Fruit fly (Drosophila melanogaster): Measurements from ENCODE around the gene MED17.
A peak's percentile ranks its signal among the peaks of the same experiment; 100 is the strongest.

Gene MED17

DNA sequence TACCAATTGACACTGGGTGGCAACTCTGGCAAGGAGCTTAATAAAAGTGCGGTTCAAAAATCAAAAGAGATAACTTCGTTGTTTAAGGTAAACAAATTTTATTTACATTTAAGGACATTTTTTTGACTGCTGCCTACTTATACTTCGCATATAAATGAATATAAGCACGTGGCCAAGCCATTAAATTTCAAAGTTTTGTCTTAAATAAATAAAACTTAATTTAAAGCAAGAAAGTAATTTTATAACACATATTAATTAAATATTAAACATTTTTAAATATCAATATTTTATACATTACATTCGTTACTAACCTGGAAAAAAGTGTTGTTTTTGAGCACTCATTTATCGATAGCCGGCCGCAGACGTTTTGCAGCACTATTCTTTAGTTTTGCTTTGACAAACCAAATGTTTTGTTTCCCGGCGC lies at the start of gene MED17, which contains the start of gene CG12321:
Gene MED17, plus strand, starts transcription at position 371 of the 424 bp plus-strand sequence.
Gene CG12321, minus strand, starts transcription at position 6 of the 424 bp plus-strand sequence.
- peak; percentile 87 for TF ChIP-seq noc (tag; optimal IDR thresholded peaks at IDR 0.05)

DNA sequence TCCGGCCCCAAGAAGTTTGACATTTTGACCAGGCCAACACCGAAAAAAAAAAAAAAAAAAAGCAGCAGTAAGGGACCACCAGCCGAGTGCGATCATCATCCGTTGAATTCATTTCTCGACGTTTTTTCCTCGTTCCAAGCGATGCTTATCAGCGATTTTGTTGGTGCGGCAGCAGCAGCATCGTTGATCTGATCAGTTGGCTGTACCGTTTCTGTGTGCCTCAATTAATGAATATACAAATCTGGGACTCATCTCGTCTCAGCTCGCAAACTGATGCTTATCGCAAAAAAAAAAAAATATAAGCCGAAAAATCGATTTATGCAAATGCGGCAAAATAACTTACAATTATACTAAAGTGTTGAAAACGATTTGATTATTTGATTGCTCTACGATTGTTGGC lies 44.0 kb upstream of the MED17 start:
- no peak for TF ChIP-seq noc (tag; optimal IDR thresholded peaks at IDR 0.05)

DNA sequence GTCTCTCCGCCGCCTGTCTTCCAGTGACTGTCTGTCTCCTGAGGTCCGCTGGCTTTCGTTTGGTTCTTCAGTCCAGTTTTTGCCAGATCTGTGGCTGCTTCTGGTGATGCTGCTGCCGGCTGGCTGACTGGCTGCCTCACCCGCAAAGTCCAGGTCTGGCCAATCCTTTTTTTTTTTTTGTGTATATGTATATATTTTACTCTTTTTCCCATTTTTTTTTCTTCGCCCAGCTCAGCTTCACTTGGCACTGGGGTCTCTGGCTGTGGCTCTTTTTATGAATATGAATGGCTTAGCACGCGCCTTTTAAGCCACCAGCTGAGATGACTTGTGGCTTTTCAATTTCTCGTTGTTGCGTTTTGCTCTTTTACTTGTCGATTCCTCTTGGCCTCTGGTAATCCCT lies 42.2 kb upstream of the MED17 start:
- no peak for TF ChIP-seq noc (tag; optimal IDR thresholded peaks at IDR 0.05)

- no peak for TF ChIP-seq noc (tag; optimal IDR thresholded peaks at IDR 0.05)
These were observed 37.1 kb upstream of the MED17 start, which contains the start of gene CG14316 for dm6 chr3R:18151820-18152219. CG14316 (plus strand) TSS chr3R:18152120.

DNA sequence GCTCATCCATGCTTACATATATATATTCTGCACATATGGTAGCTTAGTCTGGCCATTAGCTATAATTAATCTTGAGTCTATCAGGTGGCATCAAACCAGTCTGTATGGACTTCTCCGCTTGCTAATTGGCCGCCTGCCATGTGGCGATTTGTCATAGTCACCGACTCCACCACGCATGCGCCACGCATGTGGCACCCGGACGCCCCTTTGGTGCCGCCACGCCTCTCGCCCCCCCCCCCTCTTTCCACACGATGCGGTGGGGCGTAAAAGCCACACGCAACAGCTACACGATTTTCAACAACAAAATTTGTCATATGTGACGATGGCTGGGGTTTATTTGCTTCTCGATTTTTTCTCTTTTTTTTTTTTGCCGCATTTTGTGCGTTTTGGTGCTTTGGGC lies 35.2 kb upstream of the MED17 start:
- no peak for TF ChIP-seq noc (tag; optimal IDR thresholded peaks at IDR 0.05)

- no peak for TF ChIP-seq noc (tag; optimal IDR thresholded peaks at IDR 0.05)
These were observed 32.3 kb upstream of the MED17 start for dm6 chr3R:18156608-18157007.

- TF ChIP-seq noc (tag; optimal IDR thresholded peaks at IDR 0.05) = no peak
These were observed 31.4 kb upstream of the MED17 start for dm6 chr3R:18157459-18157858.

dm6 chr3R:18158401-18158800 lies 30.5 kb upstream of the MED17 start, which contains the start of gene CG14315:
CG14315 (plus strand) TSS chr3R:18158701.
- no peak for TF ChIP-seq noc (tag; optimal IDR thresholded peaks at IDR 0.05)

- no peak for TF ChIP-seq noc (tag; optimal IDR thresholded peaks at IDR 0.05)
These were observed 28.6 kb upstream of the MED17 start for dm6 chr3R:18160165-18160814.

DNA sequence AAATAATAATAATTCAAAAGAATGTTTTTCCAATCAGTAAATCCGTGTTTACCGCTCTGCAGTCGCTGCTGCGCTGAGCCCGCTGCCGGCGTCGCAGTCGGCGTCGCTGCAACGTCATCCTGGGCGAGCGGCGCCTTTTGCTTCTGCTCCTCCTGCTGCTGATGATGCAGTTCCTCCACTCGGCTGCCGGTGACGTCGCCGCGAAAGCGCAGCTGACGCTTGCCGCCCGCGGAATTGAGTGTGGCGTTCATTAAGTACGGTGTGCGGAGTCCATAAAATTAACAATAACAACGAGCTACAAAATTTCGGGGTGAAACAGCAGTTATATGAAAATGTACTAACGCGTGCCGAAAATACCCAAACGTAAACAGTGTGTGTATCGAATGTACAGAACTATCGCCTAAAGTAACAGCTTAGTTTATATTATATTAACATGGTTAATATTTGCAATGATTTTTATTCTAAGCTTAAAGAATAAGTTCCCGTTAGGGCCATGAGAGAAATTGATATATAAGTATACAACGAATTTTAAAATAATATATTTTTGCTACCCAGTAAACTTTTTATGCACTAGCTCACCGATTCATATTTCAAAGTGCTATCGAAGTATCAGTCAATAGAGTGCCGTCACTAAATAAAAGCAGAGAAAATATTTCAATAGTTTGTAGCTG lies 24.7 kb upstream of the MED17 start, which contains the start of the genes CG7218 and Cbp20:
Gene CG7218, minus strand, starts transcription at position 346 of the 671 bp plus-strand sequence.
Gene Cbp20, plus strand, starts transcription at position 610 of the 671 bp plus-strand sequence.
- TF ChIP-seq noc (tag; optimal IDR thresholded peaks at IDR 0.05) = peak; percentile 31

DNA sequence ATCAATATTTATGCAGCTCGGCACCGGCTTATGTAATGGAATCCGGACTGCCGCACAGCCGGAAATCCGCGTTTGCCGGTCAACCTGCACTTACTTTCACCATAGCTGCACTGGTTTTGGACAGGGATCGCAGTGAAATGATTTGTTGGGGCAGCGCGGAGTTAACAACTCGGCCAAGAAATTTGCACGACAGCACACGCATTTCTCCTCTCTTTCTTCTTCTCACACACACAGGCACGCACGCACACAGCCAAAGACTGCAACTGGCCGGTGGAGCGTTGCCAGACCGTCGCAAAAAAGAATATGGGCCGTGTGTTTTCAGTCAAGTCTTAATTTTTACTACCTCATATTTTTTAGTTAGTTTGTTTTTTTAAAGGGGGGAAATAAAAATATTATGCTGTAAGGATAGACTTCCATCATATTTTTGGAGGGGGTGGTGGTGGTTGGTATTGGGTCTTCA lies 22.6 kb upstream of the MED17 start:
- TF ChIP-seq noc (tag; optimal IDR thresholded peaks at IDR 0.05) = peak; percentile 30

DNA sequence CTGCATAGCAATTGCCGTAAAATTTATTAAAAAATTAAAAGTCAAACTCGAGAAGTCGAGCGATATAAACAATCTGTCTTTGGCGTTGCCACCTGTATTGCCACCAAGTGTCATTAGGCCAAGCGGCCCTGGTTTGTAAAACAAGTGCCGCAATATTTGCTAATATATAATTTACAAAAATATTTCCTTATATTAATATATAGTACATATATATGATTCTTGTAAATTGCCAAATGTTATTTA lies 21.8 kb upstream of the MED17 start, which contains the start of the genes CG7215 and Prx5:
Gene CG7215, minus strand, starts transcription at position 101 of the 243 bp plus-strand sequence.
Gene Prx5, minus strand, starts transcription at position 101 of the 243 bp plus-strand sequence.
- no peak for TF ChIP-seq noc (tag; optimal IDR thresholded peaks at IDR 0.05)

DNA sequence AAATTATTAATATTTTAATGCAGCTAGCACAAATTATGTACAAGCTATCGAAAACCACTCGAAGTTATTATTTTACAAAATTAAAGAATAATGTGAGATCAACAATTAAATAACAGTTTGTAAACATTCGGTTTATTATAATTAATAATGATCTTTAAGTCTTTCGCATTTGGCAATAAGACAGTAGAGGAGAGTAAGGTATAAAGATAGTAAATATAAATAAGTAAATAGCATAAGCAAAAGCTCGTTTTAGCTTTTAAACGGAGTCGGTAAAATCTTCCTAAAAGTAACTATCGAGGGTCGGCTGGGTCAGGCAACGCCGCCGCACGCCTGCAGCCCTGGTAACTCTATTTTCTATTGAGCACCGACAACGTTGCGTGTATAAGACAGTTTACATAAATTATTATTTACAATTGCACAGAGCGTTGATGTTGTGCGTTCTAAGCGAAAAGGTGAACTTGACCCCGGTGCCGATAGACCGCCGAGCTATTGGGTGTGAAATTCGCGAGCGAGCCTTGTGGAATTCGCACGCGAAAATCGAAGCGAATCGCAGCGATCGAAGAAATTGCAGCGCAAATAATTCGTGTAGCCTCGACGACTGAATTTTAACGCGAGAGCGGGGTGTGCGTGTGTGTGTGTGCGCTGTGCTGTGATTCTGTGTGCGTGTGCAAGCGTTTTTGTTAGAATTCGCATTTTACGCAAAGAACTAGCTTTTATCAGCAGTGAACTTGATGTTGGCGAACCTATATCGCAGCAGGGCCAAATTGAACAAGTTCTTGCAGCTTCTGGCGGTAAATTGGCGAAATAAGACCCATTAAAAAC lies 21.2 kb upstream of the MED17 start, which contains the start of gene wrd:
Gene wrd, plus strand, starts transcription at position 342 of the 822 bp plus-strand sequence.
- no peak for TF ChIP-seq noc (tag; optimal IDR thresholded peaks at IDR 0.05)

DNA sequence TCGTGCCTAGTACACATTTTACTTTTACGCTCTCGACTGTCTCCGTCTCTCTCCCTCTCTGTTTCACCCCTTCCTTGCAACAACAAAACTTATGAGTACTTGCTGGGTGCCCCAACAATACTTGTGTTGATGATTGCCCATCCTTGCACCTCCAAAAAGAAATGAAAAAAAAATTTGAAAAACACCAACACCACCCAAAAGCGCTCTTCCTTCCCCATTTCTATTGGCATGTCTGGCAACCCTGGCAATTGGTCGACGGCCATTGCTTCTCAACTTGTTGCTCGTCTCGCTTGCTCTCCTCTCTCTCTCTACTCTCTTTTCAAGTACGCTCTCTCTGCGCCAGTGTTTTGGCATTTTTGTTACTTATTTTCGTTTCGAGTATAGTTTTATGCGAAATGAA lies 20.5 kb upstream of the MED17 start:
- peak; percentile 53 for TF ChIP-seq noc (tag; optimal IDR thresholded peaks at IDR 0.05)

DNA sequence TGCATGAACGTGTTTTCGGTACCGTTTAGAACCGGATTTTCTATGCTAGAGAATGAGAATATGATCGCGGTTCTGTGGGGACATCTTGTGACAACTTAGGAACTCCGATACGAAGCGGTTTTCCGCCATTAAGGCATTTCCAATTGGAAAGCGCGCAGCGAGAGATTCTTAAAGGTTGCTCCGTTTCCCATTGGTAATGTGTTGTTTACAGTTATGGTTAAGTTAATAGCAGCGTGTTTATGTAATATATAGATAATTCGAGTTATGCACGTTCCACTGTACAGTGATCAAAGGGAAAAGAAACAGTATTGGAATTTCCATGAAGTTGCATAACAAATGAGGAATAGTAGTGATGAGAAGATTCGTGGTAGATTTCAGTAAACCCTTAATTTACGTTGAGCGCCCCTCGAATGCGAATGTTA lies 19.9 kb upstream of the MED17 start:
- no peak for TF ChIP-seq noc (tag; optimal IDR thresholded peaks at IDR 0.05)

- TF ChIP-seq noc (tag; optimal IDR thresholded peaks at IDR 0.05) = no peak
These were observed 18.8 kb upstream of the MED17 start for dm6 chr3R:18169982-18170531.

Data from whole organism, larva.